Worm (Caenorhabditis elegans): ENCODE data around the gene txt-9.
A peak's percentile ranks its signal among the peaks of the same experiment; 100 is the strongest.

txt-9 gene

DNA sequence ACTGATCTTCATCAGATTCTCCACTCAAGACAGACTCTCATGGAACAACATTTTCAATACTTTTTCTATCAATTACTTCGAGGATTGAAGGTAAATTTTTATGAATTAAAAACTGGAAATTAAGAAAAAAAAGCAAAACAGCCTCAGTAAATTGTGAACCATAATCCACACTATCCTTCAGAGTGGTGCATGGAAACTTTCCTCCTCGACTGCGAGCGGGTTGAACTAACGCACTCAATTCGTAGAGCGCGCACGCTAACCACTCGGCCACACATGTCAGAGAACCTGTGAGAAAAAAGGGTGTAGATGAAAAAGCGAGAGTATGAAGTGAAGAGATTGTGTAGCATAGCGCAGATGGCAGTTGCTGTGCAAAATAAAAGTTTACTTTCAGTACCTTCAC lies 19.4 kb downstream of the txt-9 start (continued):
- TF ChIP-seq zip-11 (GFP tag; IDR thresholded peaks at IDR 0.05), result peak; percentile 73; the same call in 1 of the 2 replicates
- peak; percentile 76 for TF ChIP-seq ceh-44 (GFP tag; IDR thresholded peaks at IDR 0.05)
- TF ChIP-seq php-3 (GFP tag; IDR thresholded peaks at IDR 0.05), result peak; percentile 58; the same call in 1 of the 2 replicates
- no peak for TF ChIP-seq ceh-32 (tag; optimal IDR thresholded peaks at IDR 0.05; ENCODE audit: poor library complexity)
- TF ChIP-seq lin-38 (GFP tag; IDR thresholded peaks at IDR 0.05), result no peak; the same call in none of the 2 replicates
- TF ChIP-seq rbr-2 (tag; optimal IDR thresholded peaks at IDR 0.05), result peak; percentile 71
- TF ChIP-seq hif-1 (tag; optimal IDR thresholded peaks at IDR 0.05), result peak in 1 of 2 experiments; percentile 25
- peak; percentile 85 for TF ChIP-seq duxl-1 (tag; optimal IDR thresholded peaks at IDR 0.05; ENCODE audit: poor library complexity)
- TF ChIP-seq F37D6.2 (tag; optimal IDR thresholded peaks at IDR 0.05), result peak; percentile 22
- TF ChIP-seq snpc-4 (tag; optimal IDR thresholded peaks at IDR 0.05), result no peak
- peak; percentile 85; the same call in 1 of the 2 replicates for TF ChIP-seq lin-1 (GFP tag; IDR thresholded peaks at IDR 0.05)
- peak; percentile 48 for TF ChIP-seq lin-13 (GFP tag; optimal IDR thresholded peaks at IDR 0.05)
- no peak for TF ChIP-seq lin-15B (tag; optimal IDR thresholded peaks at IDR 0.05)
- peak; percentile 88 for TF ChIP-seq gei-8 (GFP tag; optimal IDR thresholded peaks at IDR 0.05)
- peak; percentile 29 for TF ChIP-seq ces-1 (GFP tag; optimal IDR thresholded peaks at IDR 0.05)

- TF ChIP-seq madf-5 (GFP tag; IDR thresholded peaks at IDR 0.05), result no peak
- no peak for TF ChIP-seq gei-8 (GFP tag; optimal IDR thresholded peaks at IDR 0.05)
- TF ChIP-seq ceh-44 (GFP tag; IDR thresholded peaks at IDR 0.05), result no peak
- TF ChIP-seq saeg-2 (GFP tag; IDR thresholded peaks at IDR 0.05), result no peak
- no peak for TF ChIP-seq aly-2 (tag; optimal IDR thresholded peaks at IDR 0.05)
- TF ChIP-seq nhr-28 (tag; optimal IDR thresholded peaks at IDR 0.05), result peak; percentile 53
- TF ChIP-seq daf-16 (GFP tag; optimal IDR thresholded peaks at IDR 0.05), result no peak
- peak; percentile 58 for TF ChIP-seq daf-16 (tag; optimal IDR thresholded peaks at IDR 0.05)
Measured at ce11 chrII:5109693-5110092, 24.1 kb downstream of the txt-9 start, which contains the start of gene F09C12.2. F09C12.2 (plus strand) TSS chrII:5110012.

ce11 chrII:5112082-5112481 lies 26.5 kb downstream of the txt-9 start, which contains the start of gene F09C12.8:
F09C12.8 (plus strand) TSS chrII:5112382.
- no peak for TF ChIP-seq lin-38 (GFP tag; IDR thresholded peaks at IDR 0.05)
- TF ChIP-seq tag-97 (GFP tag; IDR thresholded peaks at IDR 0.05), result no peak
- no peak for TF ChIP-seq ceh-32 (tag; optimal IDR thresholded peaks at IDR 0.05; ENCODE audit: poor library complexity)
- no peak for TF ChIP-seq set-16 (GFP tag; IDR thresholded peaks at IDR 0.05)
- TF ChIP-seq tra-1 (GFP tag; IDR thresholded peaks at IDR 0.05), result no peak
- no peak for TF ChIP-seq pha-4 (GFP tag; IDR thresholded peaks at IDR 0.05)
- no peak for TF ChIP-seq pha-4 (tag; optimal IDR thresholded peaks at IDR 0.05)
- no peak for TF ChIP-seq skn-1 (tag; optimal IDR thresholded peaks at IDR 0.05)
- no peak for TF ChIP-seq ceh-20 (GFP tag; IDR thresholded peaks at IDR 0.05)
- TF ChIP-seq ama-1 (optimal IDR thresholded peaks at IDR 0.05), result no peak
- TF ChIP-seq lin-13 (GFP tag; optimal IDR thresholded peaks at IDR 0.05), result no peak
- TF ChIP-seq mdl-1 (tag; optimal IDR thresholded peaks at IDR 0.05), result no peak
- TF ChIP-seq arid-1 (GFP tag; conservative IDR thresholded peaks at IDR 0.05), result no peak
- TF ChIP-seq nhr-10 (tag; optimal IDR thresholded peaks at IDR 0.05), result no peak
- TF ChIP-seq nhr-25 (tag; optimal IDR thresholded peaks at IDR 0.05; ENCODE audit: borderline replicate concordance, insufficient read depth), result no peak
- no peak for TF ChIP-seq F37D6.2 (tag; optimal IDR thresholded peaks at IDR 0.05)
- TF ChIP-seq T20F7.1 (GFP tag; optimal IDR thresholded peaks at IDR 0.05), result no peak
- TF ChIP-seq hlh-11 (tag; optimal IDR thresholded peaks at IDR 0.05), result no peak
- no peak for TF ChIP-seq unc-130 (GFP tag; optimal IDR thresholded peaks at IDR 0.05)
- TF ChIP-seq zfp-2 (tag; optimal IDR thresholded peaks at IDR 0.05), result no peak

All from whole organism, L4 larva.